Worm (Caenorhabditis elegans): Measurements from ENCODE around the gene dsh-1.

Gene dsh-1

DNA sequence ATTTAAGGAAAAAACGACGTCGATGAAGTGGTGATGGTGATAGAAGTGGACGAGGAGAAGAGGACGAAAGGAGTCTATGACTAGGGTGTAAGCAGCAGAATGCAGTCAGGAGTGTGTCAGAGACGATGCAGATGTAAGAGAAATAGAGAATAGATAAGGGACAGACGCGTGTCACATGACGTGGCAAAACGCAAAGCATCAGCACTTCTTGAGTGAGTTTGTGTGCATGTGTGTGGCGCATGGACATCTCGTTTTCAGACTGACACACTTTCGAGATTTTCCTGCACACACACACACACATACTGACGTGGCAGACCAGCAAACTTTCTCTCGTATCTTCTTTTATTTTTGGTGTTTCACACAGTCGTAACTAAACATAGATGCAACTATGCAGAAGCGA lies 42.7 kb downstream of the dsh-1 start (continued):
- TF ChIP-seq pha-4 (tag; optimal IDR thresholded peaks at IDR 0.05): no peak

ce11 chrII:5181497-5181896 lies 43.7 kb downstream of the dsh-1 start:
- TF ChIP-seq athp-1 (tag; optimal IDR thresholded peaks at IDR 0.05) (no peak), tbx-9 (tag; optimal IDR thresholded peaks at IDR 0.05; ENCODE audit: borderline replicate concordance) (no peak), die-1 (tag; optimal IDR thresholded peaks at IDR 0.05) (peak; percentile 46), ztf-3 (GFP tag; optimal IDR thresholded peaks at IDR 0.05) (peak; percentile 42), egl-18 (GFP tag; IDR thresholded peaks at IDR 0.05) (no peak), hsf-1 (GFP tag; IDR thresholded peaks at IDR 0.05) (0 out of 2 replicates have a peak, but pooled peaks have one; percentile 15), fkh-3 (tag; optimal IDR thresholded peaks at IDR 0.05) (no peak), snpc-1.3 (tag; optimal IDR thresholded peaks at IDR 0.05; ENCODE audit: insufficient read depth) (no peak), nfya-1 (tag; optimal IDR thresholded peaks at IDR 0.05; ENCODE audit: borderline replicate concordance, insufficient read depth) (no peak), attf-6 (GFP tag; IDR thresholded peaks at IDR 0.05) (no peak), chd-7 (tag; optimal IDR thresholded peaks at IDR 0.05) (peak; percentile 70), zim-3 (tag; optimal IDR thresholded peaks at IDR 0.05) (no peak), attf-5 (GFP tag; optimal IDR thresholded peaks at IDR 0.05) (peak; percentile 75), nfyb-1 (GFP tag; IDR thresholded peaks at IDR 0.05) (peak; percentile 81), gei-17 (GFP tag; optimal IDR thresholded peaks at IDR 0.05) (peak; percentile 28), B0019.2 (GFP tag; conservative IDR thresholded peaks at IDR 0.05) (no peak), B0336.3 (GFP tag; IDR thresholded peaks at IDR 0.05) (peak; percentile 42; the same call in 1 of the 2 replicates), hmg-1.2 (GFP tag; IDR thresholded peaks at IDR 0.05) (peak; percentile 83), sea-2 (GFP tag; IDR thresholded peaks at IDR 0.05) (no peak), lir-1 (GFP tag; conservative IDR thresholded peaks at IDR 0.05) (0 out of 2 replicates have a peak, but pooled peaks have one; percentile 29), Y95B8A.8 (GFP tag; IDR thresholded peaks at IDR 0.05) (no peak), madf-3 (GFP tag; IDR thresholded peaks at IDR 0.05) (no peak), mxl-1 (tag; optimal IDR thresholded peaks at IDR 0.05) (no peak), ztf-26 (tag; optimal IDR thresholded peaks at IDR 0.05) (peak; percentile 27), Y56A3A.18 (GFP tag; IDR thresholded peaks at IDR 0.05) (no peak), unc-130 (GFP tag; optimal IDR thresholded peaks at IDR 0.05) (no peak), mes-4 (tag; optimal IDR thresholded peaks at IDR 0.05) (no peak), ztf-22 (GFP tag; optimal IDR thresholded peaks at IDR 0.05) (no peak), F39B2.1 (GFP tag; IDR thresholded peaks at IDR 0.05) (no peak), ets-4 (GFP tag; optimal IDR thresholded peaks at IDR 0.05) (no peak), atf-7 (tag; optimal IDR thresholded peaks at IDR 0.05) (peak; percentile 26), Y79H2A.3 (GFP tag; conservative IDR thresholded peaks at IDR 0.05) (no peak), F23B12.7 (tag; optimal IDR thresholded peaks at IDR 0.05; ENCODE audit: insufficient read depth) (no peak), ekl-4 (GFP tag; IDR thresholded peaks at IDR 0.05) (no peak), hmg-20 (GFP tag; IDR thresholded peaks at IDR 0.05) (no peak), C06A6.2 (GFP tag; conservative IDR thresholded peaks at IDR 0.05) (no peak), T26A5.8 (tag; optimal IDR thresholded peaks at IDR 0.05) (no peak), C17E4.6 (GFP tag; IDR thresholded peaks at IDR 0.05) (no peak), lin-26 (GFP tag; IDR thresholded peaks at IDR 0.05) (peak; percentile 58; the same call in 1 of the 2 replicates), F52B5.7 (tag; optimal IDR thresholded peaks at IDR 0.05) (peak; percentile 32), lin-54 (GFP tag; optimal IDR thresholded peaks at IDR 0.05) (peak; percentile 2), T07F8.4 (tag; optimal IDR thresholded peaks at IDR 0.05) (no peak), ceh-100 (GFP tag; IDR thresholded peaks at IDR 0.05) (no peak), attf-3 (GFP tag; conservative IDR thresholded peaks at IDR 0.05) (no peak), cebp-2 (GFP tag; IDR thresholded peaks at IDR 0.05) (no peak), madf-8 (GFP tag; conservative IDR thresholded peaks at IDR 0.05) (no peak), ceh-91 (GFP tag; IDR thresholded peaks at IDR 0.05) (no peak)

Measured in whole organism, young adult.